Worm (Caenorhabditis elegans) whole organism, L2 larva: Measurements from ENCODE around the gene vav-1.
A peak's percentile ranks its signal among the peaks of the same experiment; 100 is the strongest.

Experiments used
- C34F6.9 ChIP-seq: fragments of 150-350 bp; optimal IDR thresholded peaks from 2 replicates; lab custom pipeline; 2014; ENCODE audit warnings: missing biosample characterization, missing genetic modification characterization
- R02D3.7 ChIP-seq: fragments of 150-350 bp; optimal IDR thresholded peaks from 2 replicates; lab custom pipeline; 2014; ENCODE audit warnings: missing biosample characterization, missing genetic modification characterization
- ZK546.5 ChIP-seq: sonication (generic microtip); optimal IDR thresholded peaks from 2 replicates; lab custom pipeline; 2017; ENCODE audit warnings: missing biosample characterization, missing genetic modification characterization
- alr-1 ChIP-seq: fragments of 150-350 bp; optimal IDR thresholded peaks from 2 replicates; lab custom pipeline; 2014; ENCODE audit warnings: missing biosample characterization, missing genetic modification characterization
- aly-2 ChIP-seq: fragments of 150-350 bp; optimal IDR thresholded peaks from 2 replicates; lab custom pipeline; 2014; ENCODE audit warnings: missing biosample characterization, missing genetic modification characterization
- ama-1 ChIP-seq: fragments of 150-350 bp; optimal IDR thresholded peaks from 2 replicates; lab custom pipeline; 2018; ENCODE audit warnings: inconsistent platforms
- ceh-82 ChIP-seq: fragments of 150-350 bp; optimal IDR thresholded peaks from 2 replicates; lab custom pipeline; 2014; ENCODE audit warnings: missing biosample characterization, missing genetic modification characterization
- crh-2 ChIP-seq: sonication (generic microtip); optimal IDR thresholded peaks from 2 replicates; lab custom pipeline; 2017; ENCODE audit warnings: missing biosample characterization, missing genetic modification characterization
- dmd-4 ChIP-seq: sonication (generic microtip); optimal IDR thresholded peaks from 2 replicates; lab custom pipeline; 2017; ENCODE audit warnings: missing biosample characterization, missing genetic modification characterization
- egl-27 ChIP-seq: sonication (generic microtip); optimal IDR thresholded peaks from 3 replicates; lab custom pipeline; 2017; ENCODE audit warnings: missing biosample characterization, missing genetic modification reagents, missing genetic modification characterization
- elt-1 ChIP-seq: fragments of 150-350 bp; optimal IDR thresholded peaks from 2 replicates; lab custom pipeline; 2014; ENCODE audit warnings: missing biosample characterization, missing genetic modification characterization
- elt-3 ChIP-seq: sonication (generic microtip); optimal IDR thresholded peaks from 2 replicates; lab custom pipeline; 2017; ENCODE audit warnings: missing biosample characterization, missing genetic modification characterization
- fos-1 ChIP-seq: fragments of 150-350 bp; optimal IDR thresholded peaks from 2 replicates; lab custom pipeline; 2014; ENCODE audit warnings: missing biosample characterization, missing genetic modification characterization
- gmeb-1 ChIP-seq: fragments of 150-350 bp; optimal IDR thresholded peaks from 2 replicates; lab custom pipeline; 2014; ENCODE audit warnings: missing biosample characterization, missing genetic modification characterization
- lin-11 ChIP-seq: fragments of 150-350 bp; sonication (generic microtip); optimal IDR thresholded peaks from 2 replicates; lab custom pipeline; 2014; ENCODE audit warnings: missing biosample characterization, missing genetic modification characterization, inconsistent platforms, mixed read lengths
- lin-13 ChIP-seq: fragments of 150-350 bp; optimal IDR thresholded peaks from 2 replicates; lab custom pipeline; 2014; ENCODE audit warnings: missing biosample characterization, missing genetic modification reagents, missing genetic modification characterization
- lin-39 ChIP-seq: fragments of 150-350 bp; optimal IDR thresholded peaks from 2 replicates; lab custom pipeline; 2014; ENCODE audit warnings: missing biosample characterization, missing genetic modification reagents, missing genetic modification characterization
- lsy-2 ChIP-seq, 2 experiments: fragments of 150-350 bp in 1 of 2; sonication (generic microtip) in 1 of 2; optimal IDR thresholded peaks; 2 replicates each; lab custom pipeline; 2014 to 2017; ENCODE audit warnings: missing biosample characterization in 2 of 2, missing genetic modification characterization in 2 of 2
- mab-5 ChIP-seq: fragments of 150-350 bp; optimal IDR thresholded peaks from 2 replicates; lab custom pipeline; 2014; ENCODE audit warnings: missing biosample characterization, missing genetic modification characterization
- mbf-1 ChIP-seq: sonication (generic microtip); optimal IDR thresholded peaks from 2 replicates; lab custom pipeline; 2017; ENCODE audit warnings: missing biosample characterization, missing genetic modification characterization
- mdl-1 ChIP-seq, 2 experiments: fragments of 150-350 bp in 1 of 2; sonication (generic microtip) in 1 of 2; optimal IDR thresholded peaks; 2 replicates each; lab custom pipeline; 2017; ENCODE audit warnings: missing biosample characterization in 2 of 2, missing genetic modification characterization in 2 of 2
- nhr-10 ChIP-seq: sonication (generic microtip); optimal IDR thresholded peaks from 2 replicates; lab custom pipeline; 2017; ENCODE audit warnings: missing biosample characterization, missing genetic modification characterization
- nhr-12 ChIP-seq: fragments of 150-350 bp; optimal IDR thresholded peaks from 2 replicates; lab custom pipeline; 2014; ENCODE audit warnings: missing biosample characterization, missing genetic modification characterization
- nhr-129 ChIP-seq: fragments of 150-350 bp; optimal IDR thresholded peaks from 2 replicates; lab custom pipeline; 2014; ENCODE audit warnings: missing biosample characterization, missing genetic modification characterization
- nhr-21 ChIP-seq: fragments of 150-350 bp; optimal IDR thresholded peaks from 2 replicates; lab custom pipeline; 2014; ENCODE audit warnings: missing biosample characterization, missing genetic modification characterization
- nhr-23 ChIP-seq: fragments of 150-350 bp; optimal IDR thresholded peaks from 2 replicates; lab custom pipeline; 2014; ENCODE audit warnings: missing biosample characterization, missing genetic modification reagents, missing genetic modification characterization
- nhr-237 ChIP-seq: fragments of 150-350 bp; optimal IDR thresholded peaks from 2 replicates; lab custom pipeline; 2014; ENCODE audit warnings: missing biosample characterization, missing genetic modification characterization
- nhr-6 ChIP-seq: fragments of 150-350 bp; optimal IDR thresholded peaks from 2 replicates; lab custom pipeline; 2014; ENCODE audit warnings: missing biosample characterization, missing genetic modification characterization
- skn-1 ChIP-seq: sonication (generic microtip); optimal IDR thresholded peaks from 2 replicates; lab custom pipeline; 2017; ENCODE audit warnings: missing biosample characterization, missing genetic modification characterization
- sma-3 ChIP-seq: sonication (generic microtip); optimal IDR thresholded peaks from 2 replicates; lab custom pipeline; 2016; ENCODE audit warnings: missing genetic modification reagents, missing genetic modification characterization, missing compliant biosample characterization
- sma-9 ChIP-seq, 2 experiments: fragments of 150-350 bp in 1 of 2; sonication (generic microtip) in 1 of 2; optimal IDR thresholded peaks; 2 replicates each; lab custom pipeline; 2014 to 2016; ENCODE audit warnings: missing genetic modification characterization in 2 of 2, mild to moderate bottlenecking in 1 of 2, missing biosample characterization in 1 of 2, missing compliant biosample characterization in 1 of 2, missing genetic modification reagents in 1 of 2, moderate library complexity in 1 of 2
- snpc-4 ChIP-seq: fragments of 150-350 bp; optimal IDR thresholded peaks from 2 replicates; lab custom pipeline; 2014; ENCODE audit warnings: missing biosample characterization, missing genetic modification characterization
- unc-55 ChIP-seq: fragments of 150-350 bp; sonication (generic microtip); optimal IDR thresholded peaks from 3 replicates; lab custom pipeline; 2014; ENCODE audit warnings: missing biosample characterization, missing genetic modification reagents, missing genetic modification characterization
- zag-1 ChIP-seq: fragments of 150-350 bp; optimal IDR thresholded peaks from 2 replicates; lab custom pipeline; 2014; ENCODE audit warnings: missing biosample characterization, missing genetic modification characterization
- ztf-11 ChIP-seq: sonication (generic microtip); optimal IDR thresholded peaks from 2 replicates; lab custom pipeline; 2017; ENCODE audit warnings: missing biosample characterization, missing genetic modification characterization

vav-1 gene

DNA sequence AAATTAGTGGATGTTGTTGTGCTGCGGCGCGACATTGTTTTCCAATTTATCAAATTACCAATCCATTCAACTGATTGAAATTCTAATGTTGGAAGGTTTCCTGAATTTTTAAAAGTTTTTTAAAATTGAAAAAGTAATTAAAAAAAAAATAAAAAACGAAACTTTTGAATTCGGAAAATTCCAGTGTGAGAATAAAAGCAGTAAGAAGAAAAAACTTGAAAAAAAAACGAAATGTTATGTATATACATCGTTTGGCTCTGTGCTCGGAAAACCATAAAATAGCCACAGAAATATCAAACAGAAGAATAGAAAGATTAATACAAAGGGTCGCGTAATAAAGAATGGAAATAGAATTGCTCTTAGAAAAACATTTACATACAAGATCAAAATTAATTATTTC lies at the start of gene vav-1:
Gene vav-1 (minus strand): TSS at position 101 of the 400 bp plus-strand sequence.
- no peak for TF ChIP-seq lin-11 (tag; lab: Kevin White, UChicago)
- no peak for TF ChIP-seq sma-3 (GFP tag; lab: Kevin White, UChicago)
- TF ChIP-seq nhr-21 (tag; lab: Kevin White, UChicago): no peak
- TF ChIP-seq nhr-129 (tag; lab: Kevin White, UChicago): no peak

DNA sequence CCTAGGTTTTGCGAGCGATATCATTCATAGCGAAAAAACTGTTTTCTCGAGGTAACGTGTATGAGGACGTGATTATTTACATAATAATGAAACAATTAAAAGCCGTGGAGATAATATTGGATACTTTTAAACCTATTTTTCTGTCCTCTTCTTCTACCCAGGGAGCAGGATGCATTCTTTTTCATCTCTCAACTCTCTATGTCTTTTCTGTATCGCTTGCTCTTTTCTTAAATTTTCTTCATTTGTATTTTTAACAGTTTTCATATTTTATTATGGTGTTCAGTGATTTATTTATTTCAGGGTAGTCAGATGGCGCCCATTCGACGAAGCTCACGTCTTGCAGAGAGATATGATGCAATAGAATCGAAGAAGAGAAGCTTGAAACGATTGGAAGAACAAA lies 46.7 kb upstream of the vav-1 start, which contains the start of gene B0416.4:
Gene B0416.4 (plus strand): TSS at position 301 of the 400 bp plus-strand sequence.
- TF ChIP-seq lin-13 (GFP tag; lab: Kevin White, UChicago) (no peak), alr-1 (tag; lab: Kevin White, UChicago) (no peak), aly-2 (tag; lab: Kevin White, UChicago) (no peak), gmeb-1 (tag; lab: Kevin White, UChicago) (no peak), elt-1 (tag; lab: Kevin White, UChicago) (no peak), nhr-237 (tag; lab: Kevin White, UChicago) (no peak), nhr-6 (tag; lab: Kevin White, UChicago) (no peak), ceh-82 (tag; lab: Kevin White, UChicago) (no peak), lsy-2 (tag; optimal IDR thresholded peaks at IDR 0.05; lab: Kevin White, UChicago) (no peak), mdl-1 (tag; optimal IDR thresholded peaks at IDR 0.05; lab: Kevin White, UChicago) (no peak), C34F6.9 (tag; lab: Kevin White, UChicago) (no peak), R02D3.7 (tag; lab: Kevin White, UChicago) (no peak), nhr-21 (tag; lab: Kevin White, UChicago) (no peak), ZK546.5 (tag; lab: Kevin White, UChicago) (no peak), nhr-12 (tag; lab: Kevin White, UChicago) (no peak), sma-9 (GFP tag; optimal IDR thresholded peaks at IDR 0.05; lab: Kevin White, UChicago) (no peak), sma-9 (tag; optimal IDR thresholded peaks at IDR 0.05; lab: Kevin White, UChicago) (no peak), sma-3 (GFP tag; lab: Kevin White, UChicago) (no peak), lin-11 (tag; lab: Kevin White, UChicago) (no peak), skn-1 (tag; lab: Kevin White, UChicago) (no peak), mab-5 (tag; lab: Kevin White, UChicago) (no peak)

DNA sequence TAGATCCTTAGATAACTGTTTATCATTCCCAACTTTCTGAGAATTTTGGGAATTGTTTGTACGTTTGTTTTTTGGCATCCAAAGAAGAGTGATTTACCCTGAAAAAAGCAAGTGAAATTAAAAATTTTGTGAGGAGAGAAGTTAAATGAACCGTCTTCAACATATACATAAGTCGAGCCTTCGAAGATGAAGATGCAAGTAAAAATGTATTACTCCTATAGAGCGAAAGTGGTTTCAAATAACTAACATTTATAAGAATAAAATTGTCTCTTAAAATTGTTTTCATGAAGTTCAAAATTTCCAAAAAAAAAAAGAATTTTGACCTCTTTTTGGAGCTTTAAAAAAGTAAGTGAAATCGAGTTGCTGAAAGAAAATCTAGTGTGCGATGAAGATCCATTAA lies 42.6 kb upstream of the vav-1 start, which contains the start of gene B0416.10:
Gene B0416.10 (minus strand): TSS at position 101 of the 400 bp plus-strand sequence.
- TF ChIP-seq elt-3 (no peak), gmeb-1 (tag; lab: Kevin White, UChicago) (no peak), C34F6.9 (tag; lab: Kevin White, UChicago) (no peak), mbf-1 (no peak), lin-13 (GFP tag; lab: Kevin White, UChicago) (no peak), nhr-23 (no peak), unc-55 (GFP tag; lab: Kevin White, UChicago) (no peak), nhr-21 (tag; lab: Kevin White, UChicago) (no peak), lin-39 (tag; lab: Kevin White, UChicago) (no peak)

DNA sequence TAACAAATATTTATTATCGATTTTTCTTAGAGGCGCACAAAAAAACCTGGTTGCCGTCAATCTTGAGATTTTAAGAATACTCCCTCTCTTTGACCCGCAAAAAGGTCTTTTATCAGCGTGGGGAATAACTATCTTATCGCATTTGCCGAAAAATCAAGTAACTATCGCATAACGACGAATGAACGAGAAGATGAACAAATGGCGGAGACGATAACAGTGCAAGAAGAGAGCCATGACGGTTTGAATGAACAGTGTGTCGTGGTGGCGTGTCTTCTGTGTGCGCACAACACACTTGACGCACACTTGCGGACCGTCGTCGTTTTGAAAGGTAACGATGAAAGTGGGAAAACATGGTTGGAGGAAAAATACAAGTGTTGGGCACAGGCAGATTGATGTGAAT lies 39.9 kb upstream of the vav-1 start:
- no peak for TF ChIP-seq nhr-12 (tag; lab: Kevin White, UChicago)
- TF ChIP-seq C34F6.9 (tag; lab: Kevin White, UChicago): no peak
- TF ChIP-seq zag-1 (tag; lab: Kevin White, UChicago): no peak
- no peak for TF ChIP-seq nhr-10 (tag; lab: Kevin White, UChicago)
- TF ChIP-seq ZK546.5 (tag; lab: Kevin White, UChicago): no peak
- TF ChIP-seq dmd-4: no peak
- TF ChIP-seq nhr-6 (tag; lab: Kevin White, UChicago): no peak
- peak; percentile 62 for TF ChIP-seq sma-9 (GFP tag; optimal IDR thresholded peaks at IDR 0.05; lab: Kevin White, UChicago)
- no peak for TF ChIP-seq sma-9 (tag; optimal IDR thresholded peaks at IDR 0.05; lab: Kevin White, UChicago)
- no peak for TF ChIP-seq nhr-21 (tag; lab: Kevin White, UChicago)
- no peak for TF ChIP-seq lsy-2 (tag; optimal IDR thresholded peaks at IDR 0.05; lab: Kevin White, UChicago)
- no peak for TF ChIP-seq ama-1 (lab: Kevin White, UChicago)
- no peak for TF ChIP-seq lin-39 (tag; lab: Kevin White, UChicago)
- no peak for TF ChIP-seq gmeb-1 (tag; lab: Kevin White, UChicago)
- TF ChIP-seq snpc-4: no peak
- peak; percentile 46 for TF ChIP-seq crh-2
- peak; percentile 89 for TF ChIP-seq fos-1 (tag; lab: Kevin White, UChicago)
- TF ChIP-seq, all 48 proteins: peak for 3

DNA sequence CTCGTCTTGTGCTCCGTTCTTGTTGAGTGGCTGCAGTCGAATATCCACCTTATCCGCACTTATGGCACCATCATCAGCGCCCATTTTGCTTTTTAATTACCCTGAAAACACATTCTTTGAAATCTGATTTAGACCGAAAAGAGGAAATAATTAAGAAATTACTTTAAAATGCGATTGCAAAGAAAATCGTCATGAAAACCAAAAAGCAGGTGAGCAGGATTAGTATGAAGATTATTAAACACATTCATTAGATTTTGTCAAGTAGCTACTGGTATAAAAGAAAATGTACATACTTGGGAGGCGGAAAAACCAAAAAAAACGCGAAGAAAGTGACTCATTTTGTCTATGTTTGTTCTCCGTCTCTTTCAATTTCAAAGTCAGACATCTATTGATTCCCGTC lies 38.8 kb upstream of the vav-1 start, which contains the start of gene B0416.5:
Gene B0416.5 (minus strand): TSS at position 101 of the 400 bp plus-strand sequence.
- TF ChIP-seq ceh-82 (tag; lab: Kevin White, UChicago) (no peak), unc-55 (GFP tag; lab: Kevin White, UChicago) (peak; percentile 9), lsy-2 (tag; optimal IDR thresholded peaks at IDR 0.05; lab: Kevin White, UChicago) (no peak), ztf-11 (tag; lab: Kevin White, UChicago) (no peak), egl-27 (tag; lab: Kevin White, UChicago) (no peak), C34F6.9 (tag; lab: Kevin White, UChicago) (no peak)
- TF ChIP-seq, all 48 proteins: peak for 1
